Fruit fly (Drosophila melanogaster): ENCODE measurements around the gene CG7772.

Gene CG7772

DNA sequence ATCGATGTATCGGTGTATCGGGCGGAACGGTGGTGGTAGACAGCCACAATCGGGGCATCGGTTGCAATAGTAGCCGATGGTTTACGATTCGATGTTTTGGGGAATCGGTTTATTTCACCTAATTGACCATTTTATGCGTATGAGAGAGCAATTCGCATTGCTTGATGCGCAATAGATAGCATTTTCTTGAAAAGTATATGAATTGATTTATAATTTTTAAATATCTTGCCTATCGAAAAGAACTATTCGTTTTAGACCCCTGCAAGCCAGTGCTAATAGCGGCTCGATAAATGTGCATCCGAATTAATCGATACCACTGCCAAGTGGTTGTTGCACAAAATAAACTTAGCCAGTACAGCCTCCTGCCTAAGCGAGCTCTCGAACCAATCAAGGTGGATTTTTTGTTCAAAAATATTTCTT is 19.8 kb downstream of the CG7772 start, which contains the start of gene mnb (continued):
- no peak for TF ChIP-seq CG13123 (GFP tag; optimal IDR thresholded peaks at IDR 0.05)
- TF ChIP-seq CG4282 (GFP tag; optimal IDR thresholded peaks at IDR 0.05), result no peak
- TF ChIP-seq ttk (GFP tag; IDR thresholded peaks at IDR 0.05), result no peak
- peak; percentile 92 for TF ChIP-seq CG42726 (GFP tag; IDR thresholded peaks at IDR 0.05; ENCODE audit: partially characterized antibody)
- TF ChIP-seq danr (GFP tag; IDR thresholded peaks at IDR 0.05), result no peak
- TF ChIP-seq Mrtf (GFP tag; IDR thresholded peaks at IDR 0.05), result no peak
- no peak for TF ChIP-seq otp (GFP tag; IDR thresholded peaks at IDR 0.05)
- no peak for TF ChIP-seq Tbp (GFP tag; optimal IDR thresholded peaks at IDR 0.05)
- no peak for TF ChIP-seq Camta (GFP tag; optimal IDR thresholded peaks at IDR 0.05)
- TF ChIP-seq CG4820 (GFP tag; optimal IDR thresholded peaks at IDR 0.05), result no peak
- no peak for TF ChIP-seq D (optimal IDR thresholded peaks at IDR 0.05)
- no peak for TF ChIP-seq D (GFP tag; optimal IDR thresholded peaks at IDR 0.05)
- no peak for TF ChIP-seq dm (GFP tag; optimal IDR thresholded peaks at IDR 0.05)
- TF ChIP-seq Ptx1 (GFP tag; IDR thresholded peaks at IDR 0.05), result no peak
- peak; percentile 46; the same call in 1 of the 2 replicates for TF ChIP-seq CG6272 (GFP tag; IDR thresholded peaks at IDR 0.05)
- TF ChIP-seq Bgb (GFP tag; IDR thresholded peaks at IDR 0.05; ENCODE audit: partially characterized antibody), result peak; percentile 97
- no peak for TF ChIP-seq CG12155 (GFP tag; optimal IDR thresholded peaks at IDR 0.05)
- no peak for TF ChIP-seq kni (GFP tag; optimal IDR thresholded peaks at IDR 0.05)
- no peak for TF ChIP-seq gcm (GFP tag; optimal IDR thresholded peaks at IDR 0.05)
- no peak for TF ChIP-seq zfh2 (GFP tag; optimal IDR thresholded peaks at IDR 0.05)
- TF ChIP-seq ara (GFP tag; IDR thresholded peaks at IDR 0.05), result no peak
- no peak for TF ChIP-seq stc (GFP tag; IDR thresholded peaks at IDR 0.05)
- no peak for TF ChIP-seq CG8388 (GFP tag; optimal IDR thresholded peaks at IDR 0.05)
- TF ChIP-seq Eip74EF (GFP tag; optimal IDR thresholded peaks at IDR 0.05), result no peak
- no peak for TF ChIP-seq Asciz (GFP tag; optimal IDR thresholded peaks at IDR 0.05)
- TF ChIP-seq Doc2 (GFP tag; IDR thresholded peaks at IDR 0.05), result no peak
- TF ChIP-seq Hr3 (GFP tag; optimal IDR thresholded peaks at IDR 0.05), result peak; percentile 30
- TF ChIP-seq CG8944 (GFP tag; optimal IDR thresholded peaks at IDR 0.05), result no peak
- TF ChIP-seq hkb (optimal IDR thresholded peaks at IDR 0.05), result peak; percentile 85
- no peak for TF ChIP-seq hkb (GFP tag; IDR thresholded peaks at IDR 0.05)
- no peak for TF ChIP-seq MESR4 (GFP tag; optimal IDR thresholded peaks at IDR 0.05)
- no peak for TF ChIP-seq lola (GFP tag; optimal IDR thresholded peaks at IDR 0.05)
- TF ChIP-seq CG8089 (GFP tag; optimal IDR thresholded peaks at IDR 0.05), result peak; percentile 3
- no peak for TF ChIP-seq CG5245 (GFP tag; optimal IDR thresholded peaks at IDR 0.05)
- peak; percentile 63 for TF ChIP-seq row (GFP tag; IDR thresholded peaks at IDR 0.05)
- TF ChIP-seq run (tag; optimal IDR thresholded peaks at IDR 0.05), result no peak
- no peak for TF ChIP-seq ken (GFP tag; IDR thresholded peaks at IDR 0.05)
- peak; percentile 21 for TF ChIP-seq ind (GFP tag; optimal IDR thresholded peaks at IDR 0.05)
- TF ChIP-seq sob (GFP tag; IDR thresholded peaks at IDR 0.05), result 0 out of 2 replicates have a peak, but pooled peaks have one; percentile 30
- no peak for TF ChIP-seq CG10209 (GFP tag; optimal IDR thresholded peaks at IDR 0.05)
- no peak for TF ChIP-seq ftz-f1 (GFP tag; optimal IDR thresholded peaks at IDR 0.05)
- TF ChIP-seq nerfin-1 (tag; optimal IDR thresholded peaks at IDR 0.05), result no peak
- no peak for TF ChIP-seq CG8359 (GFP tag; optimal IDR thresholded peaks at IDR 0.05; ENCODE audit: borderline replicate concordance)
- no peak for TF ChIP-seq CG15269 (tag; optimal IDR thresholded peaks at IDR 0.05)
- peak; percentile 6 for TF ChIP-seq CG12391 (tag; optimal IDR thresholded peaks at IDR 0.05)
- TF ChIP-seq caup (GFP tag; optimal IDR thresholded peaks at IDR 0.05; ENCODE audit: severe bottlenecking), result no peak
- peak; percentile 8; the same call in 1 of the 3 replicates for TF ChIP-seq CG11456 (GFP tag; IDR thresholded peaks at IDR 0.05)
- no peak for TF ChIP-seq CG10979 (tag; optimal IDR thresholded peaks at IDR 0.05)
- TF ChIP-seq CG17912 (GFP tag; optimal IDR thresholded peaks at IDR 0.05), result no peak
- TF ChIP-seq z (GFP tag; IDR thresholded peaks at IDR 0.05), result no peak
- no peak for TF ChIP-seq BtbVII (GFP tag; optimal IDR thresholded peaks at IDR 0.05)
- TF ChIP-seq mirr (GFP tag; optimal IDR thresholded peaks at IDR 0.05), result no peak

Data from whole organism, embryonic.